Worm (Caenorhabditis elegans): ENCODE results near the gene cept-1.

The cept-1 gene

DNA sequence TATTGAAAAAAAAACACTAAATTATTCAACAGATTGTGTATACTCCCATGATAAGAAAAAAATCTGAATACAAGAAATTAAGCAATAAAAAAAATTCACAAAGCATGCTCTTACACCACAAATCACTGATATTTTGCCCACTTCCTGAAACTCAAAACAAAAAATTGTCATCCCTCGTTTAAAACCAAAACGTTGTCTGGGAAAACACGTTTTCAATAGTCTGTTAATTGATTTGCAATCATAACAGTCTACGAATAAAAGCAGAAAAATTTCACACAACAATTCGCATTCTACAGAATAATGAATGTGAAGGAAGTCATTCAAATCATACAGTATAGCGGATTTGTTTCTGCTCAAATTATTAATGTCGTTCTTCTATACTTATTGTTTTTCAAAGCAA lies 25.7 kb downstream of the cept-1 start, which contains the start of gene str-124:
str-124 (plus strand) TSS at position 301 of the 400 bp plus-strand sequence.
- no peak for TF ChIP-seq elt-4 (tag; optimal IDR thresholded peaks at IDR 0.05)
- TF ChIP-seq pag-3 (tag; optimal IDR thresholded peaks at IDR 0.05; ENCODE audit: borderline replicate concordance) = no peak
- no peak for TF ChIP-seq C08G9.2 (tag; optimal IDR thresholded peaks at IDR 0.05)
- TF ChIP-seq hlh-30 (tag; optimal IDR thresholded peaks at IDR 0.05; ENCODE audit: insufficient read depth) = no peak
- no peak for TF ChIP-seq sdc-2 (tag; optimal IDR thresholded peaks at IDR 0.05)
- TF ChIP-seq K02D7.2 (tag; optimal IDR thresholded peaks at IDR 0.05) = no peak
- no peak for TF ChIP-seq sox-2 (GFP tag; IDR thresholded peaks at IDR 0.05)
- TF ChIP-seq lim-6 (tag; optimal IDR thresholded peaks at IDR 0.05) = no peak
- TF ChIP-seq nfya-1 (tag; optimal IDR thresholded peaks at IDR 0.05) = no peak
- no peak for TF ChIP-seq nhr-11 (tag; optimal IDR thresholded peaks at IDR 0.05)
- TF ChIP-seq pha-4 (tag; optimal IDR thresholded peaks at IDR 0.05) = no peak
- TF ChIP-seq pha-2 (tag; optimal IDR thresholded peaks at IDR 0.05) = no peak
- no peak for TF ChIP-seq unc-55 (GFP tag; optimal IDR thresholded peaks at IDR 0.05)
- no peak for TF ChIP-seq pqm-1 (tag; optimal IDR thresholded peaks at IDR 0.05)
- no peak for TF ChIP-seq K09A11.1 (tag; optimal IDR thresholded peaks at IDR 0.05; ENCODE audit: insufficient read depth)
- TF ChIP-seq ahr-1 (tag; optimal IDR thresholded peaks at IDR 0.05) = no peak

DNA sequence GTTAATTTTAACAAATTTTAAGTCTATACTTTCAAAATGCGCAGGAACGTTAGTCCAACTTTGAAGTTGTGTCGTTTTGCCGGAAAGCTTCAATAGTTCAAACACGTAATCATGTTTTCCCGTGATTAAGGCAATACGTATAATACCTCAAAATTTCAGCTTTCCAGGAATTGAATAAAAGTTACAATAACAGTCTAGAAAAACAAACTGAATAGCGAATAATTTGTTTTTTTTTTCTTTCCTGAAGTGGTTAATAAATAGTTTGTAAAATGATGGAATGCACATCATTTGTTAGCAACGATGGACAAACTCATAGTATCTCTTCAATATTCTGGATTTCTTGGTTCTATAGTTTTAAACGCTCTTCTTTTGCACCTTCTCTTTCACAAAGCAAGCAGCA lies 28.2 kb downstream of the cept-1 start, which contains the start of gene str-123:
str-123 (plus strand) TSS at position 301 of the 400 bp plus-strand sequence.
- TF ChIP-seq Y22D7AL.16 (tag; optimal IDR thresholded peaks at IDR 0.05) (no peak), pat-9 (tag; optimal IDR thresholded peaks at IDR 0.05) (no peak), gmeb-2 (tag; optimal IDR thresholded peaks at IDR 0.05) (no peak), hlh-6 (tag; optimal IDR thresholded peaks at IDR 0.05) (no peak)

ce11 chrX:12792554-12792953 lies 30.7 kb downstream of the cept-1 start, which contains the start of gene abf-5:
Gene abf-5, plus strand, starts transcription at chrX:12792854.
- TF ChIP-seq pha-2 (tag; optimal IDR thresholded peaks at IDR 0.05) (no peak), T23F11.4 (GFP tag; optimal IDR thresholded peaks at IDR 0.05) (no peak), madf-2 (tag; optimal IDR thresholded peaks at IDR 0.05) (no peak), pha-4 (tag; optimal IDR thresholded peaks at IDR 0.05) (no peak), K02D7.2 (tag; optimal IDR thresholded peaks at IDR 0.05) (no peak), ceh-2 (tag; optimal IDR thresholded peaks at IDR 0.05) (no peak), elt-4 (tag; optimal IDR thresholded peaks at IDR 0.05) (no peak), pag-3 (tag; optimal IDR thresholded peaks at IDR 0.05; ENCODE audit: borderline replicate concordance) (no peak), fkh-6 (tag; optimal IDR thresholded peaks at IDR 0.05) (no peak), Y22D7AL.16 (tag; optimal IDR thresholded peaks at IDR 0.05) (no peak), ahr-1 (tag; optimal IDR thresholded peaks at IDR 0.05) (no peak), fax-1 (tag; optimal IDR thresholded peaks at IDR 0.05) (no peak), ceh-45 (GFP tag; IDR thresholded peaks at IDR 0.05) (no peak), hlh-13 (GFP tag; optimal IDR thresholded peaks at IDR 0.05) (no peak), zip-5 (tag; optimal IDR thresholded peaks at IDR 0.05) (no peak), ceh-31 (tag; optimal IDR thresholded peaks at IDR 0.05) (no peak), unc-3 (GFP tag; conservative IDR thresholded peaks at IDR 0.05) (no peak), unc-3 (tag; optimal IDR thresholded peaks at IDR 0.05) (no peak), unc-55 (GFP tag; optimal IDR thresholded peaks at IDR 0.05) (no peak), ceh-48 (tag; optimal IDR thresholded peaks at IDR 0.05) (no peak)

DNA sequence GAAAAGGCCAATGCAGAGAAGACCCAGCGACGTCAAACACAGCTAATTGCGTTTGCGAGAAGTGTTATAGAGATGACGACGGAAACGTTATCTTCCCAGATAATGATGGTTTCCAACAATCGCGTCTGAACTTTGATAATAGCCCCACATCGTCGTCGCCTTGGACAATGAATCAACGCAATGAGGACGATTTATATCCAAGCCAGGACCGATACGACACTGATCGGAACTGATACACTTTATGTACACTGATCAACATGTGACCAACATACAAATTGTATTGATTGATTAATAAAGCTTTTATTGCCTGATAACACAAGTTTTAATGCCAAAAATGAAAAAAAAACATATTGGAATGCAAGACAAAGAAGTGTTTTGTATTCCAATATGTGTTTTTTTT lies 31.2 kb downstream of the cept-1 start:
- TF ChIP-seq ets-4 (tag; optimal IDR thresholded peaks at IDR 0.05) (no peak), fkh-6 (tag; optimal IDR thresholded peaks at IDR 0.05) (no peak), sox-4 (tag; optimal IDR thresholded peaks at IDR 0.05) (no peak), eyg-1 (tag; optimal IDR thresholded peaks at IDR 0.05) (no peak), pha-4 (tag; optimal IDR thresholded peaks at IDR 0.05) (no peak), fax-1 (tag; optimal IDR thresholded peaks at IDR 0.05) (no peak), ceh-2 (tag; optimal IDR thresholded peaks at IDR 0.05) (no peak), ceh-45 (GFP tag; IDR thresholded peaks at IDR 0.05) (no peak), pros-1 (tag; optimal IDR thresholded peaks at IDR 0.05) (no peak), elt-2 (tag; optimal IDR thresholded peaks at IDR 0.05) (no peak), ceh-22 (tag; optimal IDR thresholded peaks at IDR 0.05) (no peak), lim-6 (tag; optimal IDR thresholded peaks at IDR 0.05) (no peak), nhr-232 (tag; optimal IDR thresholded peaks at IDR 0.05) (no peak), ztf-16 (tag; optimal IDR thresholded peaks at IDR 0.05) (no peak), nfya-1 (tag; optimal IDR thresholded peaks at IDR 0.05) (no peak), fkh-10 (GFP tag; optimal IDR thresholded peaks at IDR 0.05) (no peak), dmd-4 (tag; optimal IDR thresholded peaks at IDR 0.05; ENCODE audit: borderline replicate concordance) (no peak)
